Fruit fly (Drosophila melanogaster): Measurements from ENCODE around the gene Ir76a.

The Ir76a gene

dm6 chr3L:19813075-19813903 is 14.2 kb downstream of the Ir76a start, which contains the start of gene Cyp305a1 (continued):
- TF ChIP-seq D19A (tag; optimal IDR thresholded peaks at IDR 0.05) (peak; percentile 42), CG17385 (GFP tag; optimal IDR thresholded peaks at IDR 0.05) (no peak), HHEX (GFP tag; optimal IDR thresholded peaks at IDR 0.05) (peak; percentile 30), sima (GFP tag; optimal IDR thresholded peaks at IDR 0.05) (no peak), Mrtf (GFP tag; IDR thresholded peaks at IDR 0.05) (0 out of 3 replicates have a peak, but pooled peaks have one; percentile 28), Camta (GFP tag; optimal IDR thresholded peaks at IDR 0.05) (no peak), CG13894 (tag; optimal IDR thresholded peaks at IDR 0.05) (peak; percentile 82), CG9437 (GFP tag; optimal IDR thresholded peaks at IDR 0.05) (no peak), zf30C (GFP tag; optimal IDR thresholded peaks at IDR 0.05) (no peak), twi (tag; optimal IDR thresholded peaks at IDR 0.05) (peak; percentile 31), CG5180 (GFP tag; optimal IDR thresholded peaks at IDR 0.05) (no peak), gcm (GFP tag; optimal IDR thresholded peaks at IDR 0.05) (peak; percentile 78), CG18599 (GFP tag; optimal IDR thresholded peaks at IDR 0.05) (peak; percentile 64), Atf6 (GFP tag; IDR thresholded peaks at IDR 0.05) (no peak), Dbx (GFP tag; IDR thresholded peaks at IDR 0.05) (0 out of 3 replicates have a peak, but pooled peaks have one; percentile 44), CG6654 (GFP tag; optimal IDR thresholded peaks at IDR 0.05) (no peak), CG34376 (GFP tag; optimal IDR thresholded peaks at IDR 0.05) (peak; percentile 63), Med (GFP tag) (peak; percentile 79), Fer1 (GFP tag; optimal IDR thresholded peaks at IDR 0.05) (peak; percentile 58), sr (GFP tag; IDR thresholded peaks at IDR 0.05) (peak; percentile 65; the same call in 2 of the 3 replicates), rib (GFP tag; IDR thresholded peaks at IDR 0.05) (0 out of 2 replicates have a peak, but pooled peaks have one; percentile 36), inv (GFP tag; IDR thresholded peaks at IDR 0.05; ENCODE audit: partially characterized antibody) (no peak), sim (GFP tag; IDR thresholded peaks at IDR 0.05) (0 out of 2 replicates have a peak, but pooled peaks have one; percentile 14), CG14710 (tag; optimal IDR thresholded peaks at IDR 0.05) (no peak), CG10543 (GFP tag; optimal IDR thresholded peaks at IDR 0.05) (peak; percentile 90), z (GFP tag; IDR thresholded peaks at IDR 0.05) (peak; percentile 59; the same call in 1 of the 3 replicates), Fer2 (tag; optimal IDR thresholded peaks at IDR 0.05) (peak; percentile 6), CG33557 (GFP tag; optimal IDR thresholded peaks at IDR 0.05) (no peak), dm (GFP tag; optimal IDR thresholded peaks at IDR 0.05) (no peak), kay (GFP tag; optimal IDR thresholded peaks at IDR 0.05) (no peak), CG4854 (GFP tag; optimal IDR thresholded peaks at IDR 0.05) (no peak), sug (tag; optimal IDR thresholded peaks at IDR 0.05) (peak; percentile 69), CG1529 (GFP tag; optimal IDR thresholded peaks at IDR 0.05) (no peak), bsh (GFP tag; optimal IDR thresholded peaks at IDR 0.05) (no peak), sens (GFP tag) (peak; percentile 79), cwo (GFP tag; optimal IDR thresholded peaks at IDR 0.05) (peak; percentile 74), tll (GFP tag; optimal IDR thresholded peaks at IDR 0.05) (no peak), CG32532 (GFP tag; IDR thresholded peaks at IDR 0.05) (peak; percentile 10; the same call in 1 of the 2 replicates), CG6765 (GFP tag; optimal IDR thresholded peaks at IDR 0.05) (peak; percentile 20), grn (GFP tag; optimal IDR thresholded peaks at IDR 0.05) (peak; percentile 56), maf-S (GFP tag; optimal IDR thresholded peaks at IDR 0.05) (no peak), hkb (optimal IDR thresholded peaks at IDR 0.05) (no peak), hkb (GFP tag; IDR thresholded peaks at IDR 0.05) (no peak), CG15696 (tag; optimal IDR thresholded peaks at IDR 0.05) (peak; percentile 23), H15 (GFP tag; IDR thresholded peaks at IDR 0.05) (no peak), kni (GFP tag; optimal IDR thresholded peaks at IDR 0.05) (peak; percentile 44), mirr (GFP tag; optimal IDR thresholded peaks at IDR 0.05) (peak; percentile 70), gce (GFP tag; IDR thresholded peaks at IDR 0.05) (0 out of 3 replicates have a peak, but pooled peaks have one; percentile 28)
